Worm (Caenorhabditis elegans) whole organism, mixed stage, embryonic: ENCODE results near the gene Y69A2AR.22.

Source experiments
- bed-3 ChIP-seq: fragments of 200-800 bp; sonication (Bioruptor generic); optimal IDR thresholded peaks from 3 replicates; lab custom pipeline; 2018; ENCODE audit warnings: mild to moderate bottlenecking, missing genetic modification characterization, moderate library complexity, missing compliant biosample characterization
- blmp-1 ChIP-seq: fragments of 150-350 bp; optimal IDR thresholded peaks from 2 replicates; lab custom pipeline; 2014; ENCODE audit warnings: missing biosample characterization, missing genetic modification characterization
- ceh-39 ChIP-seq: fragments of 150-350 bp; optimal IDR thresholded peaks from 2 replicates; lab custom pipeline; 2014; ENCODE audit warnings: missing biosample characterization, missing genetic modification characterization
- ceh-43 ChIP-seq: fragments of 200-800 bp; sonication (Bioruptor generic); optimal IDR thresholded peaks from 2 replicates; lab custom pipeline; 2018; ENCODE audit warnings: mild to moderate bottlenecking, missing genetic modification characterization, moderate library complexity, missing compliant biosample characterization
- ceh-83 ChIP-seq: fragments of 200-800 bp; sonication (Bioruptor generic); optimal IDR thresholded peaks from 2 replicates; lab custom pipeline; 2018; ENCODE audit warnings: mild to moderate bottlenecking, missing genetic modification characterization, missing compliant biosample characterization
- ces-1 ChIP-seq: fragments of 150-350 bp; optimal IDR thresholded peaks from 2 replicates; lab custom pipeline; 2014; ENCODE audit warnings: missing biosample characterization, missing genetic modification reagents, missing genetic modification characterization
- cnd-1 ChIP-seq: fragments of 200-800 bp; sonication (Bioruptor generic); optimal IDR thresholded peaks from 2 replicates; lab custom pipeline; 2018; ENCODE audit warnings: mild to moderate bottlenecking, missing genetic modification characterization, missing compliant biosample characterization
- drap-1 ChIP-seq: fragments of 200-800 bp; sonication (Bioruptor generic); optimal IDR thresholded peaks from 3 replicates; lab custom pipeline; 2018; ENCODE audit warnings: mild to moderate bottlenecking, missing genetic modification characterization, missing compliant biosample characterization
- elt-1 ChIP-seq: sonication (generic microtip); optimal IDR thresholded peaks from 2 replicates; lab custom pipeline; 2017; ENCODE audit warnings: missing genetic modification characterization, mild to moderate bottlenecking, missing compliant biosample characterization, antibody characterized with exemption, moderate library complexity, borderline replicate concordance; ENCODE audit not compliant: insufficient read depth
- elt-3 ChIP-seq: fragments of 150-350 bp; optimal IDR thresholded peaks from 2 replicates; lab custom pipeline; 2014; ENCODE audit warnings: missing biosample characterization, missing genetic modification characterization
- flh-1 ChIP-seq: fragments of 200-800 bp; sonication (Bioruptor generic); optimal IDR thresholded peaks from 2 replicates; lab custom pipeline; 2018; ENCODE audit warnings: mild to moderate bottlenecking, missing genetic modification characterization, moderate library complexity, missing compliant biosample characterization
- ham-2 ChIP-seq: fragments of 200-800 bp; sonication (Bioruptor generic); optimal IDR thresholded peaks from 2 replicates; lab custom pipeline; 2018; ENCODE audit warnings: mild to moderate bottlenecking, missing genetic modification characterization, missing compliant biosample characterization
- hlh-1 ChIP-seq: fragments of 150-350 bp; optimal IDR thresholded peaks from 2 replicates; lab custom pipeline; 2014; ENCODE audit warnings: missing biosample characterization, missing genetic modification reagents, missing genetic modification characterization
- lin-13 ChIP-seq: fragments of 150-350 bp; optimal IDR thresholded peaks from 2 replicates; lab custom pipeline; 2014; ENCODE audit warnings: missing biosample characterization, missing genetic modification characterization
- lin-32 ChIP-seq: fragments of 200-800 bp; sonication (Bioruptor generic); optimal IDR thresholded peaks from 2 replicates; lab custom pipeline; 2018; ENCODE audit warnings: mild to moderate bottlenecking, missing genetic modification characterization, missing compliant biosample characterization
- lsy-2 ChIP-seq: fragments of 150-350 bp; optimal IDR thresholded peaks from 2 replicates; lab custom pipeline; 2014; ENCODE audit warnings: missing biosample characterization, missing genetic modification characterization
- mab-5 ChIP-seq: fragments of 150-350 bp; optimal IDR thresholded peaks from 2 replicates; lab custom pipeline; 2014; ENCODE audit warnings: missing biosample characterization, missing genetic modification characterization
- mep-1 ChIP-seq: fragments of 150-350 bp; optimal IDR thresholded peaks from 2 replicates; lab custom pipeline; 2017; ENCODE audit warnings: missing biosample characterization, missing genetic modification reagents, missing genetic modification characterization, inconsistent platforms
- mls-2 ChIP-seq: sonication (generic microtip); optimal IDR thresholded peaks from 2 replicates; lab custom pipeline; 2016; ENCODE audit warnings: mild to moderate bottlenecking, missing genetic modification characterization, moderate library complexity, missing compliant biosample characterization
- nhr-12 ChIP-seq: fragments of 150-350 bp; optimal IDR thresholded peaks from 2 replicates; lab custom pipeline; 2014; ENCODE audit warnings: missing biosample characterization, missing genetic modification characterization
- nhr-2 ChIP-seq: fragments of 150-350 bp; optimal IDR thresholded peaks from 2 replicates; lab custom pipeline; 2014; ENCODE audit warnings: missing biosample characterization, missing genetic modification characterization
- nhr-237 ChIP-seq: fragments of 150-350 bp; optimal IDR thresholded peaks from 2 replicates; lab custom pipeline; 2014; ENCODE audit warnings: missing biosample characterization, missing genetic modification characterization
- nhr-28 ChIP-seq: fragments of 150-350 bp; optimal IDR thresholded peaks from 2 replicates; lab custom pipeline; 2014; ENCODE audit warnings: missing biosample characterization, missing genetic modification characterization
- nhr-76 ChIP-seq: sonication (generic microtip); optimal IDR thresholded peaks from 2 replicates; lab custom pipeline; 2017; ENCODE audit warnings: missing biosample characterization, missing genetic modification characterization
- pha-4 ChIP-seq: fragments of 150-350 bp; optimal IDR thresholded peaks from 2 replicates; lab custom pipeline; 2018; ENCODE audit warnings: missing biosample characterization, missing genetic modification reagents, missing genetic modification characterization
- sem-2 ChIP-seq: fragments of 200-800 bp; sonication (Bioruptor generic); optimal IDR thresholded peaks from 2 replicates; lab custom pipeline; 2018; ENCODE audit warnings: mild to moderate bottlenecking, missing genetic modification characterization, missing compliant biosample characterization
- snpc-4 ChIP-seq: fragments of 150-350 bp; optimal IDR thresholded peaks from 2 replicates; lab custom pipeline; 2014; ENCODE audit warnings: missing biosample characterization, missing genetic modification characterization
- sptf-1 ChIP-seq: sonication (generic microtip); optimal IDR thresholded peaks from 2 replicates; lab custom pipeline; 2017; ENCODE audit warnings: mild to moderate bottlenecking, missing genetic modification characterization, moderate library complexity, missing compliant biosample characterization
- unc-120 ChIP-seq: sonication (generic microtip); optimal IDR thresholded peaks from 2 replicates; lab custom pipeline; 2017; ENCODE audit warnings: missing genetic modification characterization, missing compliant biosample characterization; ENCODE audit not compliant: poor library complexity, severe bottlenecking
- unc-39 ChIP-seq: fragments of 150-350 bp; optimal IDR thresholded peaks from 2 replicates; lab custom pipeline; 2014; ENCODE audit warnings: missing biosample characterization, missing genetic modification characterization
- unc-62 ChIP-seq: fragments of 150-350 bp; optimal IDR thresholded peaks from 2 replicates; lab custom pipeline; 2014; ENCODE audit warnings: missing biosample characterization, missing genetic modification reagents, missing genetic modification characterization
- zip-8 ChIP-seq: fragments of 150-350 bp; optimal IDR thresholded peaks from 2 replicates; lab custom pipeline; 2014; ENCODE audit warnings: missing biosample characterization, missing genetic modification characterization

Gene Y69A2AR.22

DNA sequence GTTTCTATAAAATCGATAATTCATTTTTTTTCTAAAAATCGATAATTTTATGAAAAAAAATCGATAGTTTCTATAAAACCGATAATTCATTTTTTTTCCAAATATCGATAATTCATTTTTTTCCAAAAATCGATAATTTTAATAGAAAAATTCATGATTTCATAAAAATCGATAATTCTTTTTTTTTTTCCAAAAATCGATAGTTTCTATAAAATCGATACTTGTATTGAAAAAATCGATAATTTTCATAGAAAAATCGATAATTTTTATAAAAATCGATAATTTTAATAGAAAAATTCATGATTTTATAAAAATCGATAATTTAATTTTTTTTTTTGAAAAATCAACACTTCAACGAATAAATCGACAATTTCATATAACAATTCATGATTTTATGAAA lies 21.6 kb upstream of the Y69A2AR.22 start:
- TF ChIP-seq ham-2 (GFP tag; lab: Kevin White, UChicago) (no peak), sem-2 (GFP tag; lab: Kevin White, UChicago) (no peak), flh-1 (no peak), blmp-1 (tag; lab: Kevin White, UChicago) (no peak), elt-3 (tag; lab: Kevin White, UChicago) (no peak), zip-8 (tag; lab: Kevin White, UChicago) (no peak), ceh-43 (GFP tag; lab: Kevin White, UChicago) (no peak), ceh-39 (tag; lab: Kevin White, UChicago) (no peak), nhr-28 (tag; lab: Kevin White, UChicago) (no peak), elt-1 (tag; lab: Kevin White, UChicago) (no peak), hlh-1 (no peak), unc-39 (no peak), unc-62 (GFP tag; lab: Kevin White, UChicago) (no peak), nhr-237 (no peak), pha-4 (tag; lab: Kevin White, UChicago) (no peak)

DNA sequence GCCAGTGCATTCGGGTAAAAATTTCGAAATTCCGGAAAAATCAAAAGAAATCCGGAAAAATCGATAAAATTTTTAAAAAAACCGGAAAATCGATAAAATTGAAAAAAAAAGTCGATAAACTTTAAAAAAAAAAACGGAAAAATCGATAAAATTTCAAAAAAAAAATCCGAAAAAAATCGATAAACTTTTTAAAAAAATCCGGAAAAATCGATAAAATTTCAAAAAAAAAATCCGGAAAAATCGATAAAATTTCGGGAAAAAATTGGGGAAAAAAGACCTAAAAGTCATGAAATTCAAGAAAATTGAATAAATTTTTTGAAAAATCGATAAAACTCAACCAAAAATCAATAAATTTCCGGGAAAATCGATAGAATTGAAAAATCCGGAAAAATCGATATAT lies 19.1 kb upstream of the Y69A2AR.22 start:
- no peak for TF ChIP-seq unc-62 (GFP tag; lab: Kevin White, UChicago)
- TF ChIP-seq ces-1 (GFP tag; lab: Kevin White, UChicago): no peak
- no peak for TF ChIP-seq nhr-76 (tag; lab: Kevin White, UChicago)
- no peak for TF ChIP-seq mep-1
- no peak for TF ChIP-seq bed-3

DNA sequence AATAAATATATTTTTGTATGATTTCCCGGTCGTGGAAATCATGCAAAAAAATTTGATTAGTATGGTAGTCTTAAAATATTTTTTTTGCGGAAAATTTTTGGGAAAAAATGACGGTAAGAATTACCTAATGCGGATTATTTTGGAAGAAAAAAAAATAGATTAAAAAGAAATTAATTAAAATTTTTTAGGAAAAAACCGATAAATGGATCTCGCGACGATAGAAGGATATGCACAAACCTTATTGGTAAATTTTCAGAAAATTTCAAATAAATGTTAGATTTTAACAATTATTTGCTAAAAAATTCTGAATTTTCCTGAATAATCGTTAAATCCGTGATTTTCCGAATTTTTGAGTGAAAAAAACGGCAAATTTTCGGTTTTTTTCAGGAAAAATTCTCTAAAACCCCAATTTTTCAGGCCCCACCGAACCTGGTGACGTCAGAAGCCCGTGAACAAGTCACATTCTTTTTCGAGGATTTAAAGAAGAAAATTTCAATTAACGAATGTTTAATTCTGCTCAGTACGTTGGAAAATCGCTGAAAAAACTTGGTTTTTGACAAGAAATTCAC lies 10.0 kb downstream of the Y69A2AR.22 start, which contains the start of gene Y69A2AR.16:
Gene Y69A2AR.16, plus strand, starts transcription at position 189 of the 569 bp plus-strand sequence.
- TF ChIP-seq ham-2 (GFP tag; lab: Kevin White, UChicago) (no peak), cnd-1 (no peak), lsy-2 (no peak), mab-5 (no peak), lin-32 (no peak), unc-62 (GFP tag; lab: Kevin White, UChicago) (no peak), bed-3 (no peak), nhr-2 (no peak), mls-2 (tag; lab: Kevin White, UChicago) (no peak), unc-120 (tag; lab: Kevin White, UChicago) (no peak), elt-3 (tag; lab: Kevin White, UChicago) (no peak), unc-39 (no peak), ceh-83 (GFP tag; lab: Kevin White, UChicago) (no peak), ceh-43 (GFP tag; lab: Kevin White, UChicago) (no peak), nhr-76 (tag; lab: Kevin White, UChicago) (no peak), elt-1 (tag; lab: Kevin White, UChicago) (no peak)

DNA sequence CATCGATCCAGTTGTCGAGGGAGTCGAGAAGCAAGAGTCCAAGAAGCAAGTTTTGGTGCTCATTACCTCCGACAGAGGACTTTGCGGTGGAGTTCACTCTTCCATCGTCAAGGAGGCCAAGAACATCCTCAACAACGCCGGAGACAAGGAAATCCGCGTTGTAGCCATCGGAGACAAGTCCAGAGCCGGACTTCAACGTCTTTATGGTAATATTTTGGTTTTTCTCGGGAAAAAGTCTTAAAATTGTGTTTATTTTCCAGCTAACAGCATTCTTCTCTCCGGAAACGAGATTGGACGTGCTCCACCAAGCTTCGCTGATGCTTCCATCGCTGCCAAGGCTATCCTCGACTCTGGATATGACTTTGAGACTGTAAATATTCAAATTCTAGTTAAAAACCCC lies 11.6 kb downstream of the Y69A2AR.22 start:
- TF ChIP-seq flh-1 (no peak), nhr-12 (tag; lab: Kevin White, UChicago) (no peak), nhr-76 (tag; lab: Kevin White, UChicago) (no peak), blmp-1 (tag; lab: Kevin White, UChicago) (no peak), zip-8 (tag; lab: Kevin White, UChicago) (no peak), hlh-1 (no peak), lin-13 (tag; lab: Kevin White, UChicago) (no peak), unc-39 (no peak)

DNA sequence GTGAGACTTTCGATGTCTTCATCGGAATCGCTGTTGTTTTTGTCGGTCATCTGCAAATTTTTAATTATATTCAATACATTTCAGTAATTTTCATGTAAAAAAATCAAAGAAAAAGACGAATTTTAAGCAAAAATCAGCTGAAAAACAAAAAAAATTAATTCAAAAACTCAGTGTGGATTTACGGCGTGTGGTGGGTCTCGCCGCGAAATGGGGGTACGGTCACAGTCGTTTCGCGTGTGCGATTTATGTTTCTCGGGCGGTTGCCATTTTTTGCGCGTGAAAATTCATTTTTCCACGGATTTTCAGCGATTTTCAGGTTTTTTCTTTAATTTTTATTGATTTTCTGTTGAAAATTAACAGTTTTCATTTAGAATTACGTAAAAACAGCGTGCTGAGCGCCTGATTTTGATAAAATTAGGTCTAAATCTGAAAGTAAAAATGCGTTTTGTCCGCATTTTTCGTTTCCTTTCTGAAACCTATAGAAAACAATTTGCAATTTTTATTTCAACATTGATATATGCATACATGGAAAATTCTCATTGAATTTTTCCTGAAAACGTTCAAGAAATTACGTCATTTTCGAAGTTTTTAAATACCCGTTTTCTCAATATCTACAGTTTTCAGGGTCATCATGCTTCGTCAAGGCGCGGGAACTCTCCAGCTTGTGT lies 12.5 kb downstream of the Y69A2AR.22 start, which contains the start of the genes ccdc-12 and Y69A2AR.18:
Gene ccdc-12, minus strand, starts transcription at position 57 of the 668 bp plus-strand sequence.
Gene Y69A2AR.18, plus strand, starts transcription at position 618 of the 668 bp plus-strand sequence.
- TF ChIP-seq snpc-4 (tag; lab: Kevin White, UChicago) (no peak), sptf-1 (tag; lab: Kevin White, UChicago) (no peak), lin-13 (tag; lab: Kevin White, UChicago) (peak; percentile 18), pha-4 (tag; lab: Kevin White, UChicago) (peak; percentile 34), nhr-2 (no peak), elt-3 (tag; lab: Kevin White, UChicago) (no peak), hlh-1 (peak; percentile 23), nhr-28 (tag; lab: Kevin White, UChicago) (no peak), drap-1 (no peak), ceh-39 (tag; lab: Kevin White, UChicago) (no peak), ces-1 (GFP tag; lab: Kevin White, UChicago) (no peak), ceh-43 (GFP tag; lab: Kevin White, UChicago) (no peak), lsy-2 (peak; percentile 97), nhr-237 (no peak), flh-1 (no peak)
